Worm (Caenorhabditis elegans) whole organism, midembryonic: ENCODE results near the gene bpl-1.

Experiments used
- T22C8.4 ChIP-seq: fragments of 200-800 bp; sonication (Bioruptor generic); IDR thresholded peaks from 2 replicates; pipeline ENCODE4 v1.3.6; 2022; ENCODE audit warnings: missing genetic modification characterization, missing compliant biosample characterization
- cog-1 ChIP-seq: sonication (generic microtip); optimal IDR thresholded peaks from 2 replicates; lab custom pipeline; 2016; ENCODE audit warnings: missing genetic modification characterization, missing compliant biosample characterization
- flt-1 ChIP-seq: fragments of 200-800 bp; sonication (Bioruptor generic); IDR thresholded peaks from 2 replicates; pipeline ENCODE4 v1.3.6; 2022; ENCODE audit warnings: missing genetic modification characterization, missing compliant biosample characterization
- klf-2 ChIP-seq: fragments of 200-800 bp; sonication (Bioruptor generic); conservative IDR thresholded peaks from 2 replicates; pipeline ENCODE4 v1.3.6; 2022; ENCODE audit warnings: missing genetic modification reagents, missing genetic modification characterization, missing compliant biosample characterization
- med-1 ChIP-seq: sonication (generic microtip); optimal IDR thresholded peaks from 2 replicates; lab custom pipeline; 2017; ENCODE audit warnings: missing genetic modification characterization, mild to moderate bottlenecking, missing compliant biosample characterization, antibody characterized with exemption, missing genetic modification reagents; ENCODE audit not compliant: insufficient read depth
- ref-1 ChIP-seq: fragments of 200-800 bp; sonication (Bioruptor generic); conservative IDR thresholded peaks from 2 replicates; pipeline ENCODE4 v1.3.6; 2022; ENCODE audit warnings: missing genetic modification reagents, missing genetic modification characterization, missing compliant biosample characterization
- tab-1 ChIP-seq: fragments of 200-800 bp; sonication (Bioruptor generic); IDR thresholded peaks from 2 replicates; pipeline ENCODE4 v1.3.6; 2022; ENCODE audit warnings: missing genetic modification characterization, missing compliant biosample characterization
- ztf-23 ChIP-seq: fragments of 200-800 bp; sonication (Bioruptor generic); IDR thresholded peaks from 2 replicates; pipeline ENCODE4 v1.3.6; 2022; ENCODE audit warnings: missing genetic modification reagents, missing genetic modification characterization, missing compliant biosample characterization
- ztf-29 ChIP-seq: fragments of 200-800 bp; sonication (Bioruptor generic); IDR thresholded peaks from 2 replicates; pipeline ENCODE4 v1.3.6; 2022; ENCODE audit warnings: missing genetic modification reagents, missing genetic modification characterization, missing compliant biosample characterization

Gene bpl-1

DNA sequence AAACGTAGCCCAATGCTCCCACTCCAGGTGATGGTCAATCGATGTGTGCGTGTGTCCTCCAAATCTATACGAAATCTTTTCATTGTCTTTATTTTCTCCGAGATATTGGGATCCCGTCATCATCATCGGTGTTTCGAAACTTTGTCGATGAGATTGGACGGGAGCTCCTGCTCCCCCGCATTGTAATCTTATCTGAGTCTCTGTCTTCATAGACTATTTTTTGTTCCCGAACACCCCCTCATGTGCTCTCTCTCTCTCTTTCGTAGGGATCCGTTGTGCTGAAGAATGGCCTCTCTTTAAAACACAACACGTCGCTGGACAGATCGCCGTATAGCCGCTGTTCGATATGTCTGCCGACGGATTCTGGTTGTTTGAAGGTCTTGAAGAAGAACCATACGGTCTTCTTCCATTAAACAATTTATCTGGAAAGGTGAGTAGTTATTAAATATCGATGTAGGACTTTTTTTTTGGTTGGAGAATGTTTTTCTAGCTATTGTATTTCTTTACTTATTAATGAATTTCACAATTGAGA lies 29.3 kb downstream of the bpl-1 start, which contains the start of gene C29F5.1:
Gene C29F5.1 (plus strand): TSS at position 317 of the 532 bp plus-strand sequence.
- no peak for TF ChIP-seq ztf-29
- no peak for TF ChIP-seq cog-1
- TF ChIP-seq ref-1 (GFP tag; lab: Robert Waterston, UW): no peak
- no peak for TF ChIP-seq T22C8.4
- no peak for TF ChIP-seq klf-2 (GFP tag; lab: Robert Waterston, UW)
- TF ChIP-seq ztf-23: no peak
- no peak for TF ChIP-seq flt-1
- TF ChIP-seq med-1 (GFP tag; lab: Kevin White, UChicago): no peak

DNA sequence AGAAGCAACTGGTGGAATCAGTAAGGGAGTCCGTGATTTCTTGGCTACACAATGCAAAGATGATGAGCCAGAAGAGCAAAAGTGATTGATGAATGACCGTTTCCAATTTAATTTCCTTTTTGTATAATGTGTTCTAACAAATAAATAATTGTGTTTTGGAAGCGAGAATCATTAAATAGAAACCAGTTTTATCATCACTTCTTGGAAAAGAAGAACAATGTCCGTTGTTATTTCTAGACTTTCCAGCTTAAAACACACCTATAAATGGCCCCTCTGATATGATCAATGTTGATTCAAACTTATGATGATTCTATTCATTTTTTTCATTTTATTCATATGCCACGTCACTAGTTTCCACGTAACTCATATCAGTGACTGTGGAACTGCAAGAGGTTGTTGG lies 32.1 kb downstream of the bpl-1 start, which contains the start of gene C29F5.8:
Gene C29F5.8 (plus strand): TSS at position 301 of the 400 bp plus-strand sequence.
- TF ChIP-seq T22C8.4 (no peak), flt-1 (no peak), cog-1 (no peak), ref-1 (GFP tag; lab: Robert Waterston, UW) (no peak), klf-2 (GFP tag; lab: Robert Waterston, UW) (no peak), ztf-23 (no peak), med-1 (GFP tag; lab: Kevin White, UChicago) (no peak), tab-1 (GFP tag; lab: Robert Waterston, UW) (no peak), ztf-29 (no peak)

DNA sequence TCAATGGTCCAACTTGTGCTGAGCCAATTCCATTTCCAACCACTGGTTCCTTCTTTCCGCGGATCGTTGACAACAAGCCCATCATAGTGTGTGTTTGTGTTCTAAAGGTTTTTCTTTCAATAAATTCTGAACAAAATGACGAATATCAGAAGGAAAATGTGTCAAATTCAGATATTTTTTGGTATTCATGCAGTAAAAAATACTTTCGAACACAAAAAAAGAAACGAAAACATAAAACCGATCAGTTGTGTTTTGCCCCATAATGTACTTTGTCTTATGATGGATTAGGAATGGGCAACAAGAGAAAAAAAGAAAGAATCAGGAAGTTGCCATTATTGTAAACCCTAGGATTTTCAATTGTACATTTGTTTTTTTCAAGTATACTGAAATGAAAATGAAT lies 35.2 kb downstream of the bpl-1 start, which contains the start of gene glb-10:
Gene glb-10 (minus strand): TSS at position 101 of the 400 bp plus-strand sequence.
- no peak for TF ChIP-seq ztf-23
- no peak for TF ChIP-seq med-1 (GFP tag; lab: Kevin White, UChicago)
- no peak for TF ChIP-seq flt-1
- no peak for TF ChIP-seq ref-1 (GFP tag; lab: Robert Waterston, UW)
- TF ChIP-seq cog-1: no peak
- TF ChIP-seq tab-1 (GFP tag; lab: Robert Waterston, UW): no peak
- TF ChIP-seq klf-2 (GFP tag; lab: Robert Waterston, UW): no peak
- TF ChIP-seq ztf-29: no peak
- no peak for TF ChIP-seq T22C8.4

DNA sequence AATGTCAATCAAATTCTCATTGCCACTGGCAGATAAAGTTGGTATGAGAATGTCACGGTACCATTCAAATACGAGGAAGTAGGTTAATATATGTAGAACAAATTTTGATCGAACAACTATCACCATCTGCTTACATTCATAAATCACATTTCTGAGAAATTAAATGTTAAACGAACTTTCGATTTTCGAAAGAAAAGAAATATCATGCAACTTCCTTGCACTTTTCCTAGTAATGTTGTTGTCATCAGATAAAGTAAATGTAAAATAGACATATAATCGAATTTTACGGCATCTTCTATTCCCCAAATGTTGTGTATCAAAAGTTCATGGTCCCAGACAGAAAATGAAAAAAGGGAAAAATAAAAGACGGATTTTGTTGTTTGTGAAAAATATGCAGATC lies 37.4 kb downstream of the bpl-1 start:
- no peak for TF ChIP-seq cog-1
- TF ChIP-seq klf-2 (GFP tag; lab: Robert Waterston, UW): no peak
- no peak for TF ChIP-seq med-1 (GFP tag; lab: Kevin White, UChicago)
- no peak for TF ChIP-seq flt-1
- TF ChIP-seq ztf-29: no peak
- TF ChIP-seq tab-1 (GFP tag; lab: Robert Waterston, UW): no peak
- no peak for TF ChIP-seq T22C8.4

DNA sequence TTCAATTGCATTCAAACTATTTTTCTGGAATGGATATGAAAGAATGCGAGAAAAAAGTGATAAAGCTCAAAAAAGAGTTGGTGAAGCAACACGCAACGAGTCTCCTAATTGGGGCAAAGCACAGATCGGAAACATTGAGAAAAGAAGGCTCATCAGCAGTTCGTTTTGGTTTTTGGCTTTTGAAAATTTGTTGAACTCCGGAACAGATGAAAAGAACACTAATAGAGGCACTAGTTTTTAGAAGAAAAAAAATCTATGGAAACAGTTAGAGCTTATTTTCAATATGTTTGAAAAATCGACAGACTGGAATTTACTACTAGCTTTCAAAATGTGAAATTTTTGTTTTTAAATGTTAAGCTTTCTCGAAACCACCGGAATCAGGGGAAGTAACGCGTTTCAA lies 37.9 kb downstream of the bpl-1 start:
- no peak for TF ChIP-seq T22C8.4
- no peak for TF ChIP-seq ztf-23
- no peak for TF ChIP-seq flt-1
- no peak for TF ChIP-seq med-1 (GFP tag; lab: Kevin White, UChicago)
- no peak for TF ChIP-seq tab-1 (GFP tag; lab: Robert Waterston, UW)
- no peak for TF ChIP-seq ztf-29
- TF ChIP-seq klf-2 (GFP tag; lab: Robert Waterston, UW): no peak
- TF ChIP-seq ref-1 (GFP tag; lab: Robert Waterston, UW): no peak
- no peak for TF ChIP-seq cog-1

DNA sequence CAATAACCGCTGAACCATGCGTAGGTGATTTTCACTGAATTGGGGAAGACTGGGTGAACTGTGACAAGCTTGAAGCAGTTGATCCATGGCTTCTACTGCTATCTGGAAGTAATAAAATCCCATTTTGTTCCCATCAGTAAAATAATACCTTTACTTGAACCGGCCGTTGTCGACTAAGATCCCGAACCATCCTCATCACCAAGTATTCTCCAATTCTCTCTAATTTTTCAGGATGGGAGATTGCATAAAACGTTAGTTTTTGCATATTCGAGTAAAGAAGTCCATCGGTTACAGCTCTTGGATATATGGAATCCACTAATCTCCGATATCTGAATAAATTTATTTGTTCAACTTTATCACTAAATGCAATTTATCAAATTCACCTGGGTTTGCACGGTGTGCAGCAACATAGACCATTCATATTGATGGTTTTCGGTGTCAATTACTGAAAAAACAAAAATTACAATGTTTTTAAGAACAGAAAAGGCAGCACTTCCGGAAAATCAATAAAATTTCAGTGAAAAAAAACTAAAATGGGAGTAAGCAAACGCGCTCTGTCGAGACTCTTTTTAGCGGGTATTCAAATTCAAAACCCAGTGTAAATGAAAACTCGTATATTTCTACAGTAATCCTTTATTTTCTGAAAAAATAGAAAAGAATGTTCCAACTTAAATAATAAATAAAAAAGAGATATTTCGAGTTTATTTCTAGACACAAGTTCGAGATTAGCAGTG lies 46.8 kb downstream of the bpl-1 start, which contains the start of gene efr-3:
Gene efr-3 (minus strand): TSS at position 505 of the 734 bp plus-strand sequence.
- no peak for TF ChIP-seq ref-1 (GFP tag; lab: Robert Waterston, UW)
- TF ChIP-seq cog-1: no peak
- TF ChIP-seq tab-1 (GFP tag; lab: Robert Waterston, UW): no peak
- no peak; the same call in 1 of the 2 replicates for TF ChIP-seq T22C8.4
- TF ChIP-seq ztf-23: no peak
- no peak for TF ChIP-seq flt-1
- no peak for TF ChIP-seq ztf-29
- TF ChIP-seq klf-2 (GFP tag; lab: Robert Waterston, UW): no peak
- TF ChIP-seq med-1 (GFP tag; lab: Kevin White, UChicago): no peak

DNA sequence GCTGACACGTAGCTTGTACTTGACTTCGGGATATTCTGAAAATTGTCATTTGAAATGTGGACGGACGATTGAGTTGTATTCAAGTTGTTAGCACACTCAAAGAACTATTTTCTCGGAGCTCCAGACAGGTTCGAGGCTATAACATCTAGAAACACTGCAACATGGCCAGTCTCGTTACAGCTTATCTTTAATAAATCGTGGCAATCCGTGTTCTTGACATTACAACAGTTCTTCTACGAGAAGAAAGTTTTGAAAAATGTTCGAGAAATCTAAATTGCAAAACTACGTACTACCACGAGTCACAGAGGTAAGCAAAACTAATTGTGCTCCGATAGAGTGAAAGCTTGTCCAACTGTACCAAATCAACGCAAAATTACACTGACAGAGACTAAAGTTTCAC lies 48.1 kb downstream of the bpl-1 start:
- no peak for TF ChIP-seq ref-1 (GFP tag; lab: Robert Waterston, UW)
- TF ChIP-seq cog-1: no peak
- TF ChIP-seq ztf-23: no peak
- no peak for TF ChIP-seq med-1 (GFP tag; lab: Kevin White, UChicago)
- TF ChIP-seq klf-2 (GFP tag; lab: Robert Waterston, UW): no peak
- no peak for TF ChIP-seq T22C8.4
- no peak for TF ChIP-seq flt-1
- no peak for TF ChIP-seq ztf-29
- no peak for TF ChIP-seq tab-1 (GFP tag; lab: Robert Waterston, UW)

DNA sequence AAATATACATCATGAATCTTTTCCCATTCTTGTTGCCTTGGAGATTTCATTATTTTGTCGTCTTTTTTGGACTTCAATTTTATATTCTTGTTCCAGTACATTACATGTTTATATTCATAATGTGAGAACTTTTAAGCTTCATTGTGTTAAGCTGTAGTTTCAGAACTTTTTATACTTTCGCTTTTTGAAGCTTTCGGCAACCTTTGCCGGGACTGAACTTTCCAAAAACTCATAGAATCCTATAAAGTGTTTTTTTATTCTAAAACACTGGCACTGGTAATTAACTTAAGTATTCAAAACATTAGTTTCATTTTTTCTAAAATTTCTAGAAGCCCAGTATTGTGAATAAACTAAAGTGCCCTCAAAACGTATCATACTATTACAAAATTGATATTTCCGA lies 49.0 kb downstream of the bpl-1 start, which contains the start of gene C32D5.4:
Gene C32D5.4 (minus strand): TSS at position 101 of the 400 bp plus-strand sequence.
- TF ChIP-seq cog-1: no peak
- no peak for TF ChIP-seq ztf-23
- no peak for TF ChIP-seq med-1 (GFP tag; lab: Kevin White, UChicago)
- TF ChIP-seq ref-1 (GFP tag; lab: Robert Waterston, UW): no peak
- TF ChIP-seq flt-1: no peak
- TF ChIP-seq tab-1 (GFP tag; lab: Robert Waterston, UW): no peak
- no peak for TF ChIP-seq klf-2 (GFP tag; lab: Robert Waterston, UW)
- no peak for TF ChIP-seq ztf-29
- no peak for TF ChIP-seq T22C8.4

DNA sequence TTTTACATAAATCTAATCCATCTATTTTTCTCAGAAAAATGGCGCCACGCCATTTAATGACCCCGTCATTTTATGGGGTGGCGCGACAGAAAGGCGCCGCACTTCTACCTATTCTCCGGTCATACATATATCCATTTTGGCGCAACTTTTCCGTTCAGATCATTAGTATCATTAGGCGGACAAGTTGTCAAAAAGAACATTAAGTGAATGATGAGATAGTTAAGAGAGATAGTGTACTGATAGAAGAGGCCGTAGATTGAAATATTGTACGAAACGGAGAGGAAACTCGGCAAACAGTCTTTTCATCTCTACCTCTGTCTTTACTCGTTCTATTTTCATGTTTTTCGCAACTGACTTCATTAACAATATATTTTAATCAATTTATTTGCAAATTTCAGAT lies 50.1 kb downstream of the bpl-1 start, which contains the start of gene sma-6:
Gene sma-6 (plus strand): TSS at position 399 of the 400 bp plus-strand sequence.
- TF ChIP-seq tab-1 (GFP tag; lab: Robert Waterston, UW) (no peak), ztf-29 (no peak), T22C8.4 (no peak), klf-2 (GFP tag; lab: Robert Waterston, UW) (no peak), med-1 (GFP tag; lab: Kevin White, UChicago) (no peak), ztf-23 (no peak), cog-1 (no peak), flt-1 (no peak), ref-1 (GFP tag; lab: Robert Waterston, UW) (no peak)
